Worm (Caenorhabditis elegans) whole organism, L4 larva: ENCODE measurements around the gene nlp-79.
"Not testable (repeated sequence)": the region's sequence is repeated elsewhere in the genome, so short reads cannot be mapped to it uniquely, and the experiment has no call there.

ENCODE experiments used
- F26F4.8 ChIP-seq: fragments of 200-800 bp; sonication (Bioruptor generic); conservative IDR thresholded peaks from 2 replicates; pipeline ENCODE4 v1.3.6; 2022; ENCODE audit warnings: missing genetic modification characterization, missing compliant biosample characterization
- attf-4 ChIP-seq: sonication (generic microtip); optimal IDR thresholded peaks from 3 replicates; lab custom pipeline; 2017; ENCODE audit warnings: missing biosample characterization, missing genetic modification characterization
- ceh-28 ChIP-seq: fragments of 150-350 bp; optimal IDR thresholded peaks from 2 replicates; lab custom pipeline; 2014; ENCODE audit warnings: missing biosample characterization, missing genetic modification reagents, missing genetic modification characterization
- ceh-82 ChIP-seq: sonication (generic microtip); optimal IDR thresholded peaks from 2 replicates; lab custom pipeline; 2017; ENCODE audit warnings: missing biosample characterization, missing genetic modification characterization
- egl-43 ChIP-seq: fragments of 200-800 bp; sonication (Bioruptor generic); IDR thresholded peaks from 2 replicates; pipeline ENCODE4 v1.3.6; 2022; ENCODE audit warnings: missing genetic modification reagents, missing genetic modification characterization, missing compliant biosample characterization
- lin-13 ChIP-seq: fragments of 150-350 bp; optimal IDR thresholded peaks from 2 replicates; lab custom pipeline; 2014; ENCODE audit warnings: missing biosample characterization, missing genetic modification reagents, missing genetic modification characterization
- lin-15B ChIP-seq: fragments of 150-350 bp; sonication (generic microtip); optimal IDR thresholded peaks from 3 replicates; lab custom pipeline; 2014; ENCODE audit warnings: missing biosample characterization, missing genetic modification characterization
- nhr-76 ChIP-seq: fragments of 150-350 bp; optimal IDR thresholded peaks from 2 replicates; lab custom pipeline; 2014; ENCODE audit warnings: missing biosample characterization, missing genetic modification characterization
- nhr-77 ChIP-seq: fragments of 150-350 bp; optimal IDR thresholded peaks from 2 replicates; lab custom pipeline; 2014; ENCODE audit warnings: missing biosample characterization, missing genetic modification characterization
- pqm-1 ChIP-seq: sonication (generic microtip); optimal IDR thresholded peaks from 2 replicates; lab custom pipeline; 2017; ENCODE audit warnings: missing biosample characterization, missing genetic modification characterization
- vab-7 ChIP-seq: fragments of 200-800 bp; sonication (Bioruptor generic); IDR thresholded peaks from 2 replicates; pipeline ENCODE4 v1.3.6; 2022; ENCODE audit warnings: missing genetic modification reagents, missing genetic modification characterization, missing compliant biosample characterization
- ztf-11 ChIP-seq: fragments of 150-350 bp; optimal IDR thresholded peaks from 2 replicates; lab custom pipeline; 2014; ENCODE audit warnings: missing biosample characterization, missing genetic modification characterization

- not testable (repeated sequence) for TF ChIP-seq ceh-28 (tag; lab: Kevin White, UChicago); nhr-77 (tag; lab: Kevin White, UChicago); pqm-1 (tag; lab: Kevin White, UChicago); lin-15B (tag; lab: Kevin White, UChicago); attf-4 (tag; lab: Kevin White, UChicago); nhr-76 (tag; lab: Kevin White, UChicago); ztf-11; lin-13 (GFP tag; lab: Kevin White, UChicago); ceh-82 (tag; lab: Kevin White, UChicago)
- peak; percentile 91 for TF ChIP-seq F26F4.8
- TF ChIP-seq egl-43 (GFP tag; lab: Robert Waterston, UW): peak; percentile 87
- TF ChIP-seq vab-7 (GFP tag; lab: Robert Waterston, UW): peak; percentile 85
Observed at ce11 chrIV:13140792-13141191, 8.6 kb upstream of the nlp-79 start.
